Worm (Caenorhabditis elegans) whole organism, L1 larva: Measurements from ENCODE around the gene bath-37.

ENCODE experiments used
- Y116A8C.19 ChIP-seq: sonication (generic microtip); optimal IDR thresholded peaks from 2 replicates; lab custom pipeline; 2016; ENCODE audit warnings: missing compliant biosample characterization, missing genetic modification characterization, borderline replicate concordance
- alr-1 ChIP-seq: fragments of 200-800 bp; sonication (Bioruptor generic); optimal IDR thresholded peaks from 2 replicates; lab custom pipeline; 2018; ENCODE audit warnings: borderline replicate concordance, mild to moderate bottlenecking, missing genetic modification characterization, missing compliant biosample characterization
- aly-2 ChIP-seq: fragments of 150-350 bp; optimal IDR thresholded peaks from 2 replicates; lab custom pipeline; 2014; ENCODE audit warnings: missing biosample characterization, missing genetic modification characterization
- blmp-1 ChIP-seq: fragments of 150-350 bp; optimal IDR thresholded peaks from 2 replicates; lab custom pipeline; 2014; ENCODE audit warnings: missing biosample characterization, missing genetic modification characterization
- ceh-63 ChIP-seq: fragments of 200-800 bp; sonication (Bioruptor generic); optimal IDR thresholded peaks from 2 replicates; lab custom pipeline; 2018; ENCODE audit warnings: mild to moderate bottlenecking, missing genetic modification characterization, missing compliant biosample characterization
- ceh-82 ChIP-seq, 3 experiments: fragments of 150-350 bp in 1 of 3; sonication (generic microtip) in 2 of 3; optimal IDR thresholded peaks; 2 replicates each; lab custom pipeline; 2014 to 2017; ENCODE audit warnings: missing biosample characterization in 3 of 3, missing genetic modification characterization in 3 of 3
- dpl-1 ChIP-seq, 3 experiments: fragments of 150-350 bp in 2 of 3; sonication (generic microtip) in 1 of 3; optimal IDR thresholded peaks; 2 replicates each; lab custom pipeline; 2014 to 2017; ENCODE audit warnings: missing biosample characterization in 3 of 3, missing genetic modification characterization in 3 of 3, missing genetic modification reagents in 3 of 3
- efl-1 ChIP-seq, 4 experiments: fragments of 150-350 bp; optimal IDR thresholded peaks in 3 of 4; peaks in 1 of 4; 1 replicate in 1 of 4; 2 replicates in 3 of 4; lab custom pipeline; 2014; ENCODE audit warnings: missing biosample characterization in 2 of 4, missing genetic modification characterization in 2 of 4, missing genetic modification reagents in 2 of 4
- egl-13 ChIP-seq: sonication (generic microtip); optimal IDR thresholded peaks from 2 replicates; lab custom pipeline; 2016; ENCODE audit warnings: missing genotype, missing genetic modification reagents, missing genetic modification characterization, missing compliant biosample characterization
- elt-2 ChIP-seq: sonication (generic microtip); optimal IDR thresholded peaks from 2 replicates; lab custom pipeline; 2016; ENCODE audit warnings: missing genetic modification characterization, mild to moderate bottlenecking, inconsistent platforms, missing compliant biosample characterization, missing genetic modification reagents
- elt-3 ChIP-seq, 6 experiments: fragments of 150-350 bp in 1 of 6; sonication (generic microtip); optimal IDR thresholded peaks; 2 replicates each; lab custom pipeline; 2017 to 2018; ENCODE audit warnings: missing biosample characterization in 6 of 6, missing genetic modification characterization in 6 of 6, inconsistent platforms in 1 of 6
- fos-1 ChIP-seq: fragments of 150-350 bp; optimal IDR thresholded peaks from 2 replicates; lab custom pipeline; 2014; ENCODE audit warnings: missing biosample characterization, missing genetic modification characterization
- hlh-4 ChIP-seq: sonication (generic microtip); optimal IDR thresholded peaks from 2 replicates; lab custom pipeline; 2016; ENCODE audit warnings: mild to moderate bottlenecking, missing genetic modification characterization, missing compliant biosample characterization
- irx-1 ChIP-seq: sonication (generic microtip); optimal IDR thresholded peaks from 2 replicates; lab custom pipeline; 2016; ENCODE audit warnings: missing genetic modification characterization, missing compliant biosample characterization
- isw-1 ChIP-seq: fragments of 200-800 bp; sonication (Bioruptor generic); IDR thresholded peaks from 2 replicates; pipeline ENCODE4 v1.3.6; 2022; ENCODE audit warnings: missing genetic modification characterization, missing compliant biosample characterization
- lin-14 ChIP-seq: fragments of 200-800 bp; sonication (Bioruptor generic); optimal IDR thresholded peaks from 2 replicates; lab custom pipeline; 2018; ENCODE audit warnings: mild to moderate bottlenecking, missing genetic modification characterization, moderate library complexity, missing compliant biosample characterization
- lin-15B ChIP-seq: fragments of 150-350 bp; sonication (generic microtip); optimal IDR thresholded peaks from 3 replicates; lab custom pipeline; 2014; ENCODE audit warnings: missing biosample characterization, missing genetic modification characterization
- lin-35 ChIP-seq, 2 experiments: fragments of 150-350 bp; optimal IDR thresholded peaks; 2 replicates each; lab custom pipeline; 2014; ENCODE audit warnings: missing biosample characterization in 2 of 2, missing genetic modification characterization in 2 of 2, missing genetic modification reagents in 2 of 2
- lsy-2 ChIP-seq, 2 experiments: fragments of 150-350 bp; optimal IDR thresholded peaks; 2 replicates each; lab custom pipeline; 2014; ENCODE audit warnings: missing biosample characterization in 2 of 2, missing genetic modification characterization in 2 of 2
- mab-9 ChIP-seq: fragments of 200-800 bp; sonication (Bioruptor generic); IDR thresholded peaks from 2 replicates; pipeline ENCODE4 v1.3.6; 2022; ENCODE audit warnings: missing genetic modification reagents, missing genetic modification characterization, missing compliant biosample characterization
- mdl-1 ChIP-seq, 2 experiments: fragments of 150-350 bp; optimal IDR thresholded peaks; 2 replicates each; lab custom pipeline; 2014 to 2017; ENCODE audit warnings: missing biosample characterization in 2 of 2, missing genetic modification characterization in 2 of 2, inconsistent platforms in 1 of 2
- mep-1 ChIP-seq: fragments of 150-350 bp; optimal IDR thresholded peaks from 2 replicates; lab custom pipeline; 2014; ENCODE audit warnings: missing biosample characterization, missing genetic modification characterization
- nhr-11 ChIP-seq: fragments of 150-350 bp; optimal IDR thresholded peaks from 2 replicates; lab custom pipeline; 2014; ENCODE audit warnings: missing biosample characterization, missing genetic modification characterization
- nhr-12 ChIP-seq: sonication (generic microtip); optimal IDR thresholded peaks from 2 replicates; lab custom pipeline; 2017; ENCODE audit warnings: missing biosample characterization, missing genetic modification characterization
- nhr-19 ChIP-seq: fragments of 200-800 bp; sonication (Bioruptor generic); conservative IDR thresholded peaks from 2 replicates; pipeline ENCODE4 v1.3.6; 2022; ENCODE audit warnings: missing genetic modification characterization, missing compliant biosample characterization
- nhr-20 ChIP-seq: sonication (generic microtip); optimal IDR thresholded peaks from 2 replicates; lab custom pipeline; 2016; ENCODE audit warnings: mild to moderate bottlenecking, missing genetic modification characterization, missing compliant biosample characterization
- nhr-28 ChIP-seq: fragments of 150-350 bp; optimal IDR thresholded peaks from 2 replicates; lab custom pipeline; 2014; ENCODE audit warnings: missing biosample characterization, missing genetic modification characterization
- nhr-71 ChIP-seq: sonication (generic microtip); optimal IDR thresholded peaks from 2 replicates; lab custom pipeline; 2016; ENCODE audit warnings: mild to moderate bottlenecking, missing genetic modification characterization, moderate library complexity, missing compliant biosample characterization
- nhr-77 ChIP-seq: fragments of 150-350 bp; optimal IDR thresholded peaks from 2 replicates; lab custom pipeline; 2014; ENCODE audit warnings: missing biosample characterization, missing genetic modification characterization
- nhr-85 ChIP-seq: sonication (generic microtip); peaks from one replicate; lab custom pipeline; 2016; ENCODE audit warnings: missing genetic modification characterization, inconsistent platforms, missing compliant biosample characterization
- nhr-90 ChIP-seq: sonication (generic microtip); optimal IDR thresholded peaks from 2 replicates; lab custom pipeline; 2016; ENCODE audit warnings: mild to moderate bottlenecking, missing genetic modification characterization, missing compliant biosample characterization; ENCODE audit not compliant: poor library complexity
- pag-3 ChIP-seq: sonication (generic microtip); optimal IDR thresholded peaks from 2 replicates; lab custom pipeline; 2017; ENCODE audit warnings: missing genetic modification characterization, mild to moderate bottlenecking, missing compliant biosample characterization, antibody characterized with exemption, borderline replicate concordance; ENCODE audit not compliant: insufficient read depth
- skn-1 ChIP-seq: fragments of 150-350 bp; optimal IDR thresholded peaks from 2 replicates; lab custom pipeline; 2014; ENCODE audit warnings: missing biosample characterization, missing genetic modification characterization
- snu-23 ChIP-seq: sonication (generic microtip); optimal IDR thresholded peaks from 2 replicates; lab custom pipeline; 2016; ENCODE audit warnings: missing genetic modification characterization, missing compliant biosample characterization
- tbx-2 ChIP-seq: sonication (generic microtip); optimal IDR thresholded peaks from 2 replicates; lab custom pipeline; 2016; ENCODE audit warnings: missing genetic modification characterization, missing compliant biosample characterization
- tlp-1 ChIP-seq: fragments of 150-350 bp; optimal IDR thresholded peaks from 2 replicates; lab custom pipeline; 2014; ENCODE audit warnings: missing biosample characterization, missing genetic modification characterization
- unc-130 ChIP-seq: fragments of 150-350 bp; optimal IDR thresholded peaks from 2 replicates; lab custom pipeline; 2017; ENCODE audit warnings: missing biosample characterization, missing genetic modification characterization, inconsistent platforms
- unc-62 ChIP-seq: fragments of 150-350 bp; optimal IDR thresholded peaks from 2 replicates; lab custom pipeline; 2014; ENCODE audit warnings: missing biosample characterization, missing genetic modification reagents, missing genetic modification characterization
- xbp-1 ChIP-seq: sonication (generic microtip); optimal IDR thresholded peaks from 2 replicates; lab custom pipeline; 2016; ENCODE audit warnings: missing genetic modification characterization, missing compliant biosample characterization
- zip-4 ChIP-seq: fragments of 200-800 bp; sonication (Bioruptor generic); optimal IDR thresholded peaks from 2 replicates; lab custom pipeline; 2018; ENCODE audit warnings: mild to moderate bottlenecking, missing genetic modification characterization, moderate library complexity, missing compliant biosample characterization
- ztf-4 ChIP-seq: fragments of 150-350 bp; optimal IDR thresholded peaks from 2 replicates; lab custom pipeline; 2014; ENCODE audit warnings: missing biosample characterization, missing genetic modification characterization

The bath-37 gene

ce11 chrIV:12036924-12037323 lies 31.8 kb upstream of the bath-37 start (continued):
- TF ChIP-seq nhr-71 (tag; lab: Kevin White, UChicago): peak; percentile 46
- TF ChIP-seq nhr-77 (tag; lab: Kevin White, UChicago): no peak
- no peak for TF ChIP-seq tlp-1 (tag; lab: Kevin White, UChicago)
- no peak for TF ChIP-seq alr-1
- TF ChIP-seq aly-2 (tag; lab: Kevin White, UChicago): peak; percentile 91
- no peak for TF ChIP-seq nhr-12
- no peak for TF ChIP-seq ceh-82 (tag; optimal IDR thresholded peaks at IDR 0.05; lab: Kevin White, UChicago)
- TF ChIP-seq zip-4 (GFP tag; lab: Kevin White, UChicago): no peak
- TF ChIP-seq unc-62: no peak
- no peak for TF ChIP-seq ceh-63 (GFP tag; lab: Kevin White, UChicago)
- no peak for TF ChIP-seq hlh-4 (tag; lab: Kevin White, UChicago)
- TF ChIP-seq pag-3 (tag; lab: Kevin White, UChicago): no peak
- peak; percentile 62 for TF ChIP-seq nhr-90 (tag; lab: Kevin White, UChicago)
- TF ChIP-seq elt-2 (tag; lab: Kevin White, UChicago): no peak
- TF ChIP-seq efl-1 (optimal IDR thresholded peaks at IDR 0.05; lab: Kevin White, UChicago): peak in 1 of 2 experiments; percentile 14
- peak in 1 of 2 experiments; percentile 33 for TF ChIP-seq efl-1 (GFP tag; optimal IDR thresholded peaks at IDR 0.05 in 1 of 2; lab: Kevin White, UChicago)
- no peak for TF ChIP-seq xbp-1 (tag; lab: Kevin White, UChicago)
- peak; percentile 57 for TF ChIP-seq ztf-4 (tag; lab: Kevin White, UChicago)
- TF ChIP-seq mab-9 (GFP tag; lab: Robert Waterston, UW): no peak
- no peak for TF ChIP-seq Y116A8C.19 (tag; lab: Kevin White, UChicago)
- no peak for TF ChIP-seq fos-1 (tag; lab: Kevin White, UChicago)

DNA sequence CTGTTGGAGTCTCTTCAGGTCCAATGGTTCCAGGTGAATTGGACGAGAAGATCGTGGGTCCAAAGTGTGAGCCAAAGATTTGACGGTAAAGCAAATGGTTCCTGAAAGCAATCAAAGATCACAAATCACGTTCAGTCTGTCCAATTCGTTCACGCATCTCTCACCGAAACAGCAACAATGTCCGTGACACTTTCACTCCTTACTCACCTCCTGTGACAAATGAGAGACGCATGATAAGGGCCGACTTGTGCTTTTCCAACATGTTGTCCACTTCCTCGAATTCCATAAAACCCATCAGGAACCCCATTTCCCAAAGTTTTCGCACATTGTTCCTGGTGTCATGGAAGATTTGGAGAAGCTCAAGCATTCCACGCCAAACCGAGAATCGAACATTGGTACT lies 28.3 kb upstream of the bath-37 start:
- TF ChIP-seq lin-35 (GFP tag; optimal IDR thresholded peaks at IDR 0.05; lab: Kevin White, UChicago) (peak in 1 of 2 experiments; percentile 50), nhr-71 (tag; lab: Kevin White, UChicago) (peak; percentile 2), elt-2 (tag; lab: Kevin White, UChicago) (peak; percentile 14), alr-1 (no peak), blmp-1 (tag; lab: Kevin White, UChicago) (peak; percentile 64), nhr-85 (tag; lab: Kevin White, UChicago) (no peak), nhr-11 (tag; lab: Kevin White, UChicago) (no peak)

DNA sequence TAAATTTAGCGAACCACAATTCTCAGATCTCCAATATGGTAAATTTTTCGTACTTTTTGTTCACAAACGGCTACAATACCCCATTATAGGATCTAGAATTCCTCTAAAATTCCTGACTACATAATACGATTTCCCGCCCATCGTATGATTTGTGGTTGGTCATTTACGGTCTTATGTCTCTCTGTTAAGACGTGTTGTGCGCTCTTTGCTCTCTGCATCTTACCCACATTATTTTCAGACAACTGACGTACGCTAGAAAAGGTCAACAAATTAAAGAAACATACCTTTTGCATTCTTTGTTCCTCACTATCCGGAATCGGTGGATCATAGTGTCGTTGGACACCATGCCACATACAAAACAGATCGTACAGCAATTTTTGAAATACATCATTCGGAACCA lies 25.6 kb upstream of the bath-37 start:
- TF ChIP-seq isw-1 (GFP tag; lab: Robert Waterston, UW) (no peak), lin-15B (tag; lab: Kevin White, UChicago) (no peak), dpl-1 (GFP tag; optimal IDR thresholded peaks at IDR 0.05; lab: Kevin White, UChicago) (no peak), nhr-71 (tag; lab: Kevin White, UChicago) (peak; percentile 6), nhr-19 (GFP tag; lab: Robert Waterston, UW) (peak; percentile 39; the same call in 1 of the 2 replicates), irx-1 (tag; lab: Kevin White, UChicago) (no peak), lin-35 (GFP tag; optimal IDR thresholded peaks at IDR 0.05; lab: Kevin White, UChicago) (peak in 1 of 2 experiments; percentile 25), nhr-20 (peak; percentile 32), elt-2 (tag; lab: Kevin White, UChicago) (peak; percentile 14)

- TF ChIP-seq tlp-1 (tag; lab: Kevin White, UChicago) (no peak), nhr-71 (tag; lab: Kevin White, UChicago) (peak; percentile 48), unc-130 (tag; lab: Kevin White, UChicago) (peak; percentile 19), skn-1 (tag; lab: Kevin White, UChicago) (no peak), egl-13 (no peak), nhr-85 (tag; lab: Kevin White, UChicago) (peak; percentile 92), mdl-1 (tag; optimal IDR thresholded peaks at IDR 0.05; lab: Kevin White, UChicago) (no peak), dpl-1 (GFP tag; optimal IDR thresholded peaks at IDR 0.05; lab: Kevin White, UChicago) (peak in 1 of 3 experiments; percentile 18), mep-1 (tag; lab: Kevin White, UChicago) (no peak), lin-14 (GFP tag; lab: Kevin White, UChicago) (peak; percentile 74), lsy-2 (tag; optimal IDR thresholded peaks at IDR 0.05; lab: Kevin White, UChicago) (peak in 1 of 2 experiments; percentile 23), pag-3 (tag; lab: Kevin White, UChicago) (no peak), nhr-90 (tag; lab: Kevin White, UChicago) (peak; percentile 53), nhr-28 (no peak), snu-23 (GFP tag; lab: Kevin White, UChicago) (peak; percentile 59), elt-3 (tag; optimal IDR thresholded peaks at IDR 0.05; lab: Kevin White, UChicago) (peak in 2 of 6 experiments; percentile 53 to 67), ceh-82 (tag; optimal IDR thresholded peaks at IDR 0.05; lab: Kevin White, UChicago) (no peak), blmp-1 (tag; lab: Kevin White, UChicago) (peak; percentile 69), nhr-20 (peak; percentile 71), nhr-19 (GFP tag; lab: Robert Waterston, UW) (peak; percentile 22), tbx-2 (tag; lab: Kevin White, UChicago) (peak; percentile 21), fos-1 (tag; lab: Kevin White, UChicago) (no peak)
Measured at ce11 chrIV:12044844-12045738, 23.6 kb upstream of the bath-37 start.
